Fruit fly (Drosophila melanogaster) whole organism, embryonic: ENCODE measurements around the gene Klp68D.
A peak's percentile ranks its signal among the peaks of the same experiment; 100 is the strongest.

ENCODE experiments used
- B-H1 ChIP-seq: fragments of 200-800 bp; sonication (Bioruptor generic); IDR thresholded peaks from 3 replicates; pipeline ENCODE4 v1.3.6; 2022; ENCODE audit warnings: missing biosample characterization, missing genetic modification characterization
- Bgb ChIP-seq: fragments of 200-800 bp; sonication (Bioruptor generic); IDR thresholded peaks from 2 replicates; pipeline ENCODE4 v1.3.6; 2022; ENCODE audit warnings: missing biosample characterization, missing genetic modification characterization; ENCODE audit not compliant: partially characterized antibody
- CG10565 ChIP-seq: fragments of 200-800 bp; sonication (Bioruptor generic); optimal IDR thresholded peaks from 3 replicates; lab custom pipeline; 2016; ENCODE audit warnings: missing biosample characterization, mild to moderate bottlenecking, missing genetic modification characterization
- CG11398 ChIP-seq: fragments of 200-800 bp; sonication (Bioruptor generic); optimal IDR thresholded peaks from 2 replicates; lab custom pipeline; 2016; ENCODE audit warnings: missing biosample characterization, missing genetic modification characterization
- CG11723 ChIP-seq: fragments of 200-800 bp; sonication (Bioruptor generic); optimal IDR thresholded peaks from 2 replicates; lab custom pipeline; 2017; ENCODE audit warnings: missing biosample characterization, mild to moderate bottlenecking, missing genetic modification characterization
- CG12155 ChIP-seq: fragments of 200-800 bp; sonication (Bioruptor generic); optimal IDR thresholded peaks from 3 replicates; lab custom pipeline; 2016; ENCODE audit warnings: missing biosample characterization, missing genetic modification characterization
- CG13287 ChIP-seq: fragments of 200-800 bp; sonication (Bioruptor generic); IDR thresholded peaks from 2 replicates; pipeline ENCODE4 v1.3.6; 2022; ENCODE audit warnings: missing biosample characterization, missing genetic modification characterization; ENCODE audit not compliant: partially characterized antibody
- CG13775 ChIP-seq: fragments of 200-800 bp; sonication (Bioruptor generic); optimal IDR thresholded peaks from 3 replicates; lab custom pipeline; 2017; ENCODE audit warnings: missing biosample characterization, mild to moderate bottlenecking, missing genetic modification characterization
- CG13894 ChIP-seq: fragments of 200-800 bp; sonication (Bioruptor generic); optimal IDR thresholded peaks from 3 replicates; lab custom pipeline; 2018; ENCODE audit warnings: missing biosample characterization, mild to moderate bottlenecking, missing genetic modification characterization, moderate library complexity
- CG14965 ChIP-seq: fragments of 200-800 bp; sonication (Bioruptor generic); optimal IDR thresholded peaks from 2 replicates; lab custom pipeline; 2016; ENCODE audit warnings: missing biosample characterization, missing genetic modification characterization, borderline replicate concordance
- CG15479 ChIP-seq: fragments of 200-800 bp; sonication (Bioruptor generic); optimal IDR thresholded peaks from 3 replicates; lab custom pipeline; 2019; ENCODE audit warnings: missing biosample characterization, mild to moderate bottlenecking, missing genetic modification characterization, moderate library complexity
- CG16813 ChIP-seq: fragments of 200-800 bp; sonication (Bioruptor generic); IDR thresholded peaks from 3 replicates; pipeline ENCODE4 v1.3.6; 2022; ENCODE audit warnings: missing biosample characterization, missing genetic modification characterization; ENCODE audit not compliant: partially characterized antibody
- CG18599 ChIP-seq: fragments of 200-800 bp; sonication (Bioruptor generic); optimal IDR thresholded peaks from 3 replicates; lab custom pipeline; 2017; ENCODE audit warnings: missing biosample characterization, missing genetic modification characterization, mild to moderate bottlenecking, moderate library complexity, missing genetic modification reagents
- CG2116 ChIP-seq: fragments of 200-800 bp; sonication (Bioruptor generic); optimal IDR thresholded peaks from 3 replicates; lab custom pipeline; 2018; ENCODE audit warnings: missing biosample characterization, mild to moderate bottlenecking, missing genetic modification characterization
- CG30020 ChIP-seq: fragments of 200-800 bp; optimal IDR thresholded peaks from 2 replicates; lab custom pipeline; 2019; ENCODE audit warnings: missing biosample characterization, mild to moderate bottlenecking, missing genetic modification characterization, moderate library complexity
- CG8478 ChIP-seq: fragments of >200 bp; optimal IDR thresholded peaks from 2 replicates; lab custom pipeline; 2018
- CG9609 ChIP-seq: fragments of 200-800 bp; sonication (Bioruptor generic); optimal IDR thresholded peaks from 3 replicates; lab custom pipeline; 2016; ENCODE audit warnings: missing biosample characterization, missing genetic modification characterization
- CoRest ChIP-seq: fragments of 200-800 bp; sonication (Bioruptor generic); optimal IDR thresholded peaks from 3 replicates; lab custom pipeline; 2018; ENCODE audit warnings: missing biosample characterization, mild to moderate bottlenecking, missing genetic modification characterization, moderate library complexity
- D ChIP-seq, 2 experiments: fragments of 200-800 bp in 1 of 2; fragments of >200 bp in 1 of 2; sonication (Bioruptor generic) in 1 of 2; optimal IDR thresholded peaks; 2 replicates in 1 of 2; 3 replicates in 1 of 2; lab custom pipeline; 2017; ENCODE audit warnings: mild to moderate bottlenecking in 1 of 2, missing biosample characterization in 1 of 2, missing genetic modification characterization in 1 of 2, missing genetic modification reagents in 1 of 2
- Dref ChIP-seq: fragments of 200-800 bp; sonication (Bioruptor generic); IDR thresholded peaks from 2 replicates; pipeline ENCODE4 v1.3.6; 2022; ENCODE audit warnings: missing biosample characterization, missing genetic modification characterization
- Ets65A ChIP-seq: fragments of 200-800 bp; sonication (Bioruptor generic); peaks from one replicate; lab custom pipeline; 2016; ENCODE audit warnings: missing biosample characterization, missing genetic modification characterization
- Fer2 ChIP-seq: fragments of 200-800 bp; sonication (Bioruptor generic); optimal IDR thresholded peaks from 2 replicates; lab custom pipeline; 2018; ENCODE audit warnings: missing biosample characterization, mild to moderate bottlenecking, missing genetic modification characterization, moderate library complexity
- Kr ChIP-seq: fragments of 200-800 bp; sonication (Bioruptor generic); optimal IDR thresholded peaks from 2 replicates; lab custom pipeline; 2017; ENCODE audit warnings: missing biosample characterization, mild to moderate bottlenecking, missing genetic modification characterization
- Med ChIP-seq: fragments of 200-800 bp; sonication (Bioruptor generic); peaks from one replicate; lab custom pipeline; 2016; ENCODE audit warnings: missing biosample characterization, missing genetic modification characterization, mild to moderate bottlenecking, inconsistent platforms, moderate library complexity
- Nf-YC ChIP-seq: fragments of 200-800 bp; optimal IDR thresholded peaks from 3 replicates; lab custom pipeline; 2019; ENCODE audit warnings: missing biosample characterization, mild to moderate bottlenecking, missing genetic modification characterization, moderate library complexity
- PHDP ChIP-seq: fragments of 200-800 bp; sonication (Bioruptor generic); optimal IDR thresholded peaks from 3 replicates; lab custom pipeline; 2018; ENCODE audit warnings: missing biosample characterization, mild to moderate bottlenecking, missing genetic modification characterization, moderate library complexity
- Sox100B ChIP-seq: fragments of 200-800 bp; sonication (Bioruptor generic); optimal IDR thresholded peaks from 3 replicates; lab custom pipeline; 2018; ENCODE audit warnings: missing biosample characterization, mild to moderate bottlenecking, missing genetic modification characterization
- Sry-δ ChIP-seq: fragments of 200-800 bp; sonication (Bioruptor generic); optimal IDR thresholded peaks from 2 replicates; lab custom pipeline; 2016; ENCODE audit warnings: missing biosample characterization, missing genetic modification characterization
- Trl ChIP-seq, 3 experiments: fragments of >200 bp in 2 of 3; fragments of 200-800 bp in 1 of 3; sonication (Bioruptor generic) in 1 of 3; optimal IDR thresholded peaks; 2 replicates in 1 of 3; 3 replicates in 2 of 3; lab custom pipeline; 2016 to 2017; ENCODE audit warnings: missing biosample characterization in 1 of 3, missing genetic modification characterization in 1 of 3
- Usf ChIP-seq: fragments of 200-800 bp; sonication (Bioruptor generic); optimal IDR thresholded peaks from 2 replicates; lab custom pipeline; 2017; ENCODE audit warnings: missing genotype, missing biosample characterization, missing genetic modification characterization
- Xbp1 ChIP-seq: fragments of 200-800 bp; sonication (Bioruptor generic); optimal IDR thresholded peaks from 3 replicates; lab custom pipeline; 2016; ENCODE audit warnings: missing biosample characterization, mild to moderate bottlenecking, missing genetic modification characterization
- btn ChIP-seq: fragments of 200-800 bp; sonication (Bioruptor generic); optimal IDR thresholded peaks from 2 replicates; lab custom pipeline; 2016; ENCODE audit warnings: missing biosample characterization, missing genetic modification characterization
- cg ChIP-seq: fragments of 200-800 bp; sonication (Bioruptor generic); optimal IDR thresholded peaks from 3 replicates; lab custom pipeline; 2019; ENCODE audit warnings: missing biosample characterization, mild to moderate bottlenecking, missing genetic modification characterization, moderate library complexity
- chm ChIP-seq: fragments of 200-800 bp; sonication (Bioruptor generic); IDR thresholded peaks from 2 replicates; pipeline ENCODE4 v1.3.6; 2022; ENCODE audit warnings: missing biosample characterization, missing genetic modification characterization
- dati ChIP-seq: fragments of 200-800 bp; sonication (Bioruptor generic); IDR thresholded peaks from 2 replicates; pipeline ENCODE4 v1.3.6; 2022; ENCODE audit warnings: missing biosample characterization, missing genetic modification characterization
- fd102C ChIP-seq: fragments of 200-800 bp; sonication (Bioruptor generic); optimal IDR thresholded peaks from 2 replicates; lab custom pipeline; 2018; ENCODE audit warnings: missing biosample characterization, mild to moderate bottlenecking, missing genetic modification characterization, moderate library complexity
- mld ChIP-seq: fragments of 200-800 bp; sonication (Bioruptor generic); IDR thresholded peaks from 3 replicates; pipeline ENCODE4 v1.3.6; 2022; ENCODE audit warnings: missing biosample characterization, missing genetic modification characterization; ENCODE audit not compliant: partially characterized antibody
- nerfin-1 ChIP-seq: fragments of 200-800 bp; sonication (Bioruptor generic); optimal IDR thresholded peaks from 3 replicates; lab custom pipeline; 2019; ENCODE audit warnings: missing biosample characterization, mild to moderate bottlenecking, missing genetic modification characterization, moderate library complexity
- oc ChIP-seq: fragments of 200-800 bp; sonication (Bioruptor generic); optimal IDR thresholded peaks from 2 replicates; lab custom pipeline; 2018; ENCODE audit warnings: missing biosample characterization, mild to moderate bottlenecking, missing genetic modification characterization, moderate library complexity
- onecut ChIP-seq: fragments of 200-800 bp; sonication (Bioruptor generic); IDR thresholded peaks from 2 replicates; pipeline ENCODE4 v1.3.6; 2022; ENCODE audit warnings: missing biosample characterization, missing genetic modification characterization
- pros ChIP-seq: fragments of 200-800 bp; sonication (Bioruptor generic); optimal IDR thresholded peaks from 3 replicates; lab custom pipeline; 2019; ENCODE audit warnings: missing biosample characterization, mild to moderate bottlenecking, missing genetic modification characterization, moderate library complexity
- seq ChIP-seq: fragments of 200-800 bp; sonication (Bioruptor generic); IDR thresholded peaks from 2 replicates; pipeline ENCODE4 v1.3.6; 2022; ENCODE audit warnings: missing biosample characterization, missing genetic modification characterization
- trem ChIP-seq: fragments of 200-800 bp; optimal IDR thresholded peaks from 3 replicates; lab custom pipeline; 2019; ENCODE audit warnings: missing biosample characterization, mild to moderate bottlenecking, missing genetic modification characterization, moderate library complexity
- twi ChIP-seq: fragments of 200-800 bp; optimal IDR thresholded peaks from 2 replicates; lab custom pipeline; 2019; ENCODE audit warnings: missing biosample characterization, mild to moderate bottlenecking, missing genetic modification characterization, moderate library complexity
- z ChIP-seq: fragments of 200-800 bp; sonication (Bioruptor generic); IDR thresholded peaks from 3 replicates; pipeline ENCODE4 v1.3.6; 2022; ENCODE audit warnings: missing biosample characterization, missing genetic modification characterization
- zen ChIP-seq: fragments of 200-800 bp; sonication (Bioruptor generic); optimal IDR thresholded peaks from 3 replicates; lab custom pipeline; 2018; ENCODE audit warnings: missing biosample characterization, mild to moderate bottlenecking, missing genetic modification characterization, moderate library complexity

Klp68D gene

dm6 chr3L:11795440-11795983 lies at the start of gene Klp68D (continued):
- peak; percentile 28 for TF ChIP-seq CG2116
- TF ChIP-seq Dref = peak; percentile 33; the same call in 1 of the 2 replicates

dm6 chr3L:11751005-11751404 lies 44.4 kb upstream of the Klp68D start, which contains the start of gene Gr68a:
Gene Gr68a (plus strand): TSS chr3L:11751305.
- no peak for TF ChIP-seq CG14965 (GFP tag; lab: Kevin White, UChicago)
- no peak for TF ChIP-seq Fer2 (tag; lab: Kevin White, UChicago)
- TF ChIP-seq Xbp1 (GFP tag; lab: Kevin White, UChicago) = no peak
- TF ChIP-seq fd102C (GFP tag; lab: Kevin White, UChicago) = no peak
- TF ChIP-seq CG11398 = no peak
- no peak for TF ChIP-seq Usf (GFP tag; lab: Kevin White, UChicago)
- no peak for TF ChIP-seq CG11723
- no peak for TF ChIP-seq CG13775 (GFP tag; lab: Kevin White, UChicago)
- no peak for TF ChIP-seq CG16813 (GFP tag; lab: Robert Waterston, UW)
- TF ChIP-seq CG9609 = no peak
- no peak for TF ChIP-seq PHDP (tag; lab: Kevin White, UChicago)
- TF ChIP-seq CG10565 = no peak
- TF ChIP-seq dati (GFP tag; lab: Robert Waterston, UW) = no peak
- no peak for TF ChIP-seq Trl (optimal IDR thresholded peaks at IDR 0.05; lab: Kevin White, UChicago)
- TF ChIP-seq Trl (GFP tag; optimal IDR thresholded peaks at IDR 0.05; lab: Kevin White, UChicago) = no peak
- no peak for TF ChIP-seq Sry-δ (GFP tag; lab: Kevin White, UChicago)
- TF ChIP-seq CG18599 (GFP tag; lab: Kevin White, UChicago) = no peak
- TF ChIP-seq Sox100B (GFP tag; lab: Kevin White, UChicago) = no peak
- no peak for TF ChIP-seq B-H1 (GFP tag; lab: Robert Waterston, UW)

dm6 chr3L:11764930-11765329 lies 30.5 kb upstream of the Klp68D start:
- peak; percentile 5 for TF ChIP-seq Nf-YC
- TF ChIP-seq chm (GFP tag; lab: Robert Waterston, UW) = no peak
- TF ChIP-seq cg (GFP tag; lab: Kevin White, UChicago) = peak; percentile 77
- TF ChIP-seq CG15479 (GFP tag; lab: Kevin White, UChicago) = peak; percentile 45
- TF ChIP-seq CG12155 (GFP tag; lab: Kevin White, UChicago) = peak; percentile 77
- TF ChIP-seq twi (tag; lab: Kevin White, UChicago) = peak; percentile 68
- TF ChIP-seq Bgb (GFP tag; lab: Robert Waterston, UW) = peak; percentile 17; the same call in 1 of the 2 replicates
- TF ChIP-seq CG8478 (lab: Kevin White, UChicago) = peak; percentile 70
- TF ChIP-seq CG30020 (tag; lab: Kevin White, UChicago) = no peak
- peak; percentile 27 for TF ChIP-seq Med (GFP tag; lab: Kevin White, UChicago)
- peak; percentile 54 for TF ChIP-seq Ets65A (GFP tag; lab: Kevin White, UChicago)
- TF ChIP-seq nerfin-1 (tag; lab: Kevin White, UChicago) = peak; percentile 41
- TF ChIP-seq Trl (optimal IDR thresholded peaks at IDR 0.05; lab: Kevin White, UChicago) = peak; percentile 46 to 69
- TF ChIP-seq Trl (GFP tag; optimal IDR thresholded peaks at IDR 0.05; lab: Kevin White, UChicago) = no peak
- peak; percentile 10 for TF ChIP-seq CG13894 (tag; lab: Kevin White, UChicago)
- TF ChIP-seq CG18599 (GFP tag; lab: Kevin White, UChicago) = peak; percentile 22
- peak; percentile 52 for TF ChIP-seq trem (tag; lab: Kevin White, UChicago)
- peak; percentile 32 for TF ChIP-seq Kr
- TF ChIP-seq zen = peak; percentile 8
- TF ChIP-seq oc (tag; lab: Kevin White, UChicago) = no peak
- TF ChIP-seq CoRest = no peak
- no peak for TF ChIP-seq btn (GFP tag; lab: Kevin White, UChicago)
- peak; percentile 68 for TF ChIP-seq pros (GFP tag; lab: Kevin White, UChicago)
- TF ChIP-seq mld (GFP tag; lab: Robert Waterston, UW) = no peak
- TF ChIP-seq onecut (GFP tag; lab: Robert Waterston, UW) = peak; percentile 69
- TF ChIP-seq seq (GFP tag; lab: Robert Waterston, UW) = peak; percentile 77
- peak; percentile 67 for TF ChIP-seq D (optimal IDR thresholded peaks at IDR 0.05; lab: Kevin White, UChicago)
- no peak for TF ChIP-seq D (GFP tag; optimal IDR thresholded peaks at IDR 0.05; lab: Kevin White, UChicago)
- TF ChIP-seq CG13287 (GFP tag; lab: Robert Waterston, UW) = no peak
- TF ChIP-seq z (GFP tag; lab: Robert Waterston, UW) = peak; percentile 82
